Fruit fly (Drosophila melanogaster) whole organism, embryonic: ENCODE measurements around the gene CG14212.

ENCODE experiments used
- ATbp ChIP-seq: fragments of 200-800 bp; sonication (Bioruptor generic); optimal IDR thresholded peaks from 2 replicates; lab custom pipeline; 2017; ENCODE audit warnings: missing biosample characterization, mild to moderate bottlenecking, missing genetic modification characterization, missing genetic modification reagents
- CG12391 ChIP-seq: fragments of 200-800 bp; sonication (Bioruptor generic); optimal IDR thresholded peaks from 3 replicates; lab custom pipeline; 2018; ENCODE audit warnings: missing biosample characterization, mild to moderate bottlenecking, missing genetic modification characterization, moderate library complexity
- CG32772 ChIP-seq: fragments of 200-800 bp; sonication (Bioruptor generic); IDR thresholded peaks from 2 replicates; pipeline ENCODE4 v1.3.6; 2022; ENCODE audit warnings: missing biosample characterization, missing genetic modification characterization
- CG8478 ChIP-seq: fragments of >200 bp; optimal IDR thresholded peaks from 2 replicates; lab custom pipeline; 2018
- Max ChIP-seq: fragments of 200-800 bp; sonication (Bioruptor generic); optimal IDR thresholded peaks from 2 replicates; lab custom pipeline; 2016; ENCODE audit warnings: missing biosample characterization, mild to moderate bottlenecking, missing genetic modification characterization
- Sox102F ChIP-seq: fragments of 200-800 bp; sonication (Bioruptor generic); optimal IDR thresholded peaks from 2 replicates; lab custom pipeline; 2018; ENCODE audit warnings: missing biosample characterization, mild to moderate bottlenecking, missing genetic modification characterization, moderate library complexity
- Sry-δ ChIP-seq: fragments of 200-800 bp; sonication (Bioruptor generic); optimal IDR thresholded peaks from 2 replicates; lab custom pipeline; 2016; ENCODE audit warnings: missing biosample characterization, missing genetic modification characterization
- Stat92E ChIP-seq, 3 experiments: fragments of >200 bp in 2 of 3; fragments of 200-800 bp in 1 of 3; sonication (Bioruptor generic) in 1 of 3; optimal IDR thresholded peaks; 2 replicates each; lab custom pipeline; 2017 to 2019; ENCODE audit warnings: missing biosample characterization in 3 of 3, missing genetic modification characterization in 3 of 3, mild to moderate bottlenecking in 1 of 3, moderate library complexity in 1 of 3
- vnd ChIP-seq: fragments of 200-800 bp; sonication (Bioruptor generic); IDR thresholded peaks from 3 replicates; pipeline ENCODE4 v1.3.6; 2022; ENCODE audit warnings: missing biosample characterization, missing genetic modification characterization; ENCODE audit not compliant: partially characterized antibody

DNA sequence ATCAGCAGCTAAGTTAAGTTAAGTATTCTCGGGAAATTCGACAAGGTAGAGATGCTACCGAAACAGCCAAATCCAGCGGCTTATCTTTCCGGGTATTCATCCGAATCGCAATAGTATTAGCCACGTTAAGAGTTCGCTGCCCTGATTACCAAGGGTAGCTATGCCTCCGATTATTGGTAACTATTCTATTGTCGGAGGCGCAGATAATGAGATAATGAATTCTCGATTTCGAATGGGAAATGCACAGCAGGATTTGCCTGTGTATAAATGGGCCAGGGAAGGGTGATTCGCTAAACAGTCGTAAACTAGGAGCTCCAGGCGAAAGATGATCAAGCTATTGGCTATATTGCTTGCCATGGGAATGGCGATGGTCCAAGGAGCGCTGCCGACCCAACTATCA is 42.2 kb upstream of the CG14212 start, which contains the start of gene CG14204:
- TF ChIP-seq Max (GFP tag; lab: Kevin White, UChicago) (no peak), ATbp (GFP tag; lab: Kevin White, UChicago) (no peak), CG8478 (lab: Kevin White, UChicago) (no peak), CG32772 (no peak), Sry-δ (no peak), Sox102F (GFP tag; lab: Kevin White, UChicago) (no peak), CG12391 (tag; lab: Kevin White, UChicago) (no peak), Stat92E (GFP tag; optimal IDR thresholded peaks at IDR 0.05; lab: Kevin White, UChicago) (no peak), vnd (GFP tag; lab: Robert Waterston, UW) (no peak)
